Worm (Caenorhabditis elegans) whole organism, L2 larva: ENCODE data around the gene B0546.5.

Experiments
- C34F6.9 ChIP-seq: fragments of 150-350 bp; optimal IDR thresholded peaks from 2 replicates; lab custom pipeline; 2014; ENCODE audit warnings: missing biosample characterization, missing genetic modification characterization
- F13H6.1 ChIP-seq: sonication (generic microtip); optimal IDR thresholded peaks from 2 replicates; lab custom pipeline; 2016; ENCODE audit warnings: missing genetic modification characterization, missing compliant biosample characterization
- R02D3.7 ChIP-seq: fragments of 150-350 bp; optimal IDR thresholded peaks from 2 replicates; lab custom pipeline; 2014; ENCODE audit warnings: missing biosample characterization, missing genetic modification characterization
- aly-2 ChIP-seq: fragments of 150-350 bp; optimal IDR thresholded peaks from 2 replicates; lab custom pipeline; 2014; ENCODE audit warnings: missing biosample characterization, missing genetic modification characterization
- ama-1 ChIP-seq: fragments of 150-350 bp; optimal IDR thresholded peaks from 2 replicates; lab custom pipeline; 2018; ENCODE audit warnings: inconsistent platforms
- blmp-1 ChIP-seq: sonication (generic microtip); optimal IDR thresholded peaks from 2 replicates; lab custom pipeline; 2017; ENCODE audit warnings: missing genetic modification characterization, mild to moderate bottlenecking, missing compliant biosample characterization, antibody characterized with exemption, moderate library complexity; ENCODE audit not compliant: insufficient read depth
- ceh-82 ChIP-seq: fragments of 150-350 bp; optimal IDR thresholded peaks from 2 replicates; lab custom pipeline; 2014; ENCODE audit warnings: missing biosample characterization, missing genetic modification characterization
- crh-2 ChIP-seq: sonication (generic microtip); optimal IDR thresholded peaks from 2 replicates; lab custom pipeline; 2017; ENCODE audit warnings: missing biosample characterization, missing genetic modification characterization
- dmd-4 ChIP-seq: sonication (generic microtip); optimal IDR thresholded peaks from 2 replicates; lab custom pipeline; 2017; ENCODE audit warnings: missing biosample characterization, missing genetic modification characterization
- egl-27 ChIP-seq: sonication (generic microtip); optimal IDR thresholded peaks from 3 replicates; lab custom pipeline; 2017; ENCODE audit warnings: missing biosample characterization, missing genetic modification reagents, missing genetic modification characterization
- gmeb-1 ChIP-seq: fragments of 150-350 bp; optimal IDR thresholded peaks from 2 replicates; lab custom pipeline; 2014; ENCODE audit warnings: missing biosample characterization, missing genetic modification characterization
- lin-13 ChIP-seq: fragments of 150-350 bp; optimal IDR thresholded peaks from 2 replicates; lab custom pipeline; 2014; ENCODE audit warnings: missing biosample characterization, missing genetic modification reagents, missing genetic modification characterization
- lsy-2 ChIP-seq, 2 experiments: fragments of 150-350 bp in 1 of 2; sonication (generic microtip) in 1 of 2; optimal IDR thresholded peaks; 2 replicates each; lab custom pipeline; 2014 to 2017; ENCODE audit warnings: missing biosample characterization in 2 of 2, missing genetic modification characterization in 2 of 2
- mab-5 ChIP-seq: fragments of 150-350 bp; optimal IDR thresholded peaks from 2 replicates; lab custom pipeline; 2014; ENCODE audit warnings: missing biosample characterization, missing genetic modification characterization
- mbf-1 ChIP-seq: sonication (generic microtip); optimal IDR thresholded peaks from 2 replicates; lab custom pipeline; 2017; ENCODE audit warnings: missing biosample characterization, missing genetic modification characterization
- nhr-11 ChIP-seq: fragments of 150-350 bp; optimal IDR thresholded peaks from 2 replicates; lab custom pipeline; 2014; ENCODE audit warnings: missing biosample characterization, missing genetic modification characterization
- nhr-12 ChIP-seq: fragments of 150-350 bp; optimal IDR thresholded peaks from 2 replicates; lab custom pipeline; 2014; ENCODE audit warnings: missing biosample characterization, missing genetic modification characterization
- nhr-23 ChIP-seq: fragments of 150-350 bp; optimal IDR thresholded peaks from 2 replicates; lab custom pipeline; 2014; ENCODE audit warnings: missing biosample characterization, missing genetic modification reagents, missing genetic modification characterization
- nhr-25 ChIP-seq: fragments of 150-350 bp; sonication (generic microtip); optimal IDR thresholded peaks from 3 replicates; lab custom pipeline; 2014; ENCODE audit warnings: missing biosample characterization, missing genetic modification characterization
- nhr-6 ChIP-seq: fragments of 150-350 bp; optimal IDR thresholded peaks from 2 replicates; lab custom pipeline; 2014; ENCODE audit warnings: missing biosample characterization, missing genetic modification characterization
- nhr-77 ChIP-seq: fragments of 150-350 bp; optimal IDR thresholded peaks from 2 replicates; lab custom pipeline; 2014; ENCODE audit warnings: missing biosample characterization, missing genetic modification characterization
- peb-1 ChIP-seq: fragments of 150-350 bp; optimal IDR thresholded peaks from 2 replicates; lab custom pipeline; 2014; ENCODE audit warnings: missing biosample characterization, missing genetic modification characterization
- sem-4 ChIP-seq: fragments of 150-350 bp; optimal IDR thresholded peaks from 2 replicates; lab custom pipeline; 2014; ENCODE audit warnings: missing biosample characterization, missing genetic modification reagents, missing genetic modification characterization
- skn-1 ChIP-seq: sonication (generic microtip); optimal IDR thresholded peaks from 2 replicates; lab custom pipeline; 2017; ENCODE audit warnings: missing biosample characterization, missing genetic modification characterization
- sma-3 ChIP-seq: sonication (generic microtip); optimal IDR thresholded peaks from 2 replicates; lab custom pipeline; 2016; ENCODE audit warnings: missing genetic modification reagents, missing genetic modification characterization, missing compliant biosample characterization
- sma-9 ChIP-seq, 2 experiments: fragments of 150-350 bp in 1 of 2; sonication (generic microtip) in 1 of 2; optimal IDR thresholded peaks; 2 replicates each; lab custom pipeline; 2014 to 2016; ENCODE audit warnings: missing genetic modification characterization in 2 of 2, mild to moderate bottlenecking in 1 of 2, missing biosample characterization in 1 of 2, missing compliant biosample characterization in 1 of 2, missing genetic modification reagents in 1 of 2, moderate library complexity in 1 of 2
- unc-39 ChIP-seq: fragments of 150-350 bp; optimal IDR thresholded peaks from 2 replicates; lab custom pipeline; 2014; ENCODE audit warnings: missing biosample characterization, missing genetic modification characterization
- unc-55 ChIP-seq: fragments of 150-350 bp; sonication (generic microtip); optimal IDR thresholded peaks from 3 replicates; lab custom pipeline; 2014; ENCODE audit warnings: missing biosample characterization, missing genetic modification reagents, missing genetic modification characterization
- unc-62 ChIP-seq: fragments of 150-350 bp; optimal IDR thresholded peaks from 2 replicates; lab custom pipeline; 2014; ENCODE audit warnings: missing biosample characterization, missing genetic modification reagents, missing genetic modification characterization
- zag-1 ChIP-seq: fragments of 150-350 bp; optimal IDR thresholded peaks from 2 replicates; lab custom pipeline; 2014; ENCODE audit warnings: missing biosample characterization, missing genetic modification characterization
- ztf-11 ChIP-seq: sonication (generic microtip); optimal IDR thresholded peaks from 2 replicates; lab custom pipeline; 2017; ENCODE audit warnings: missing biosample characterization, missing genetic modification characterization
- ztf-4 ChIP-seq: fragments of 150-350 bp; optimal IDR thresholded peaks from 2 replicates; lab custom pipeline; 2014; ENCODE audit warnings: missing biosample characterization, missing genetic modification characterization

Gene B0546.5

ce11 chrIV:3363221-3363620, 26.7 kb downstream of the B0546.5 start, which contains the start of gene Y55H10A.2:
Gene Y55H10A.2 (plus strand): TSS chrIV:3363521.
- TF ChIP-seq mbf-1: no peak
- no peak for TF ChIP-seq lsy-2 (tag; optimal IDR thresholded peaks at IDR 0.05; lab: Kevin White, UChicago)
- no peak for TF ChIP-seq nhr-11 (tag; lab: Kevin White, UChicago)
- no peak for TF ChIP-seq unc-39 (tag; lab: Kevin White, UChicago)
- TF ChIP-seq C34F6.9 (tag; lab: Kevin White, UChicago): no peak
- no peak for TF ChIP-seq ztf-4 (tag; lab: Kevin White, UChicago)
- no peak for TF ChIP-seq skn-1 (tag; lab: Kevin White, UChicago)
- TF ChIP-seq peb-1 (tag; lab: Kevin White, UChicago): no peak
- no peak for TF ChIP-seq unc-62
- no peak for TF ChIP-seq nhr-12 (tag; lab: Kevin White, UChicago)
- no peak for TF ChIP-seq egl-27
- TF ChIP-seq F13H6.1 (tag; lab: Kevin White, UChicago): no peak
- no peak for TF ChIP-seq gmeb-1 (tag; lab: Kevin White, UChicago)
- no peak for TF ChIP-seq crh-2 (tag; lab: Kevin White, UChicago)
- TF ChIP-seq, all 48 proteins: peak for 0

ce11 chrIV:3354757-3355156, 35.1 kb downstream of the B0546.5 start, which contains the start of gene F42A6.1:
Gene F42A6.1 (plus strand): TSS chrIV:3355057.
- no peak for TF ChIP-seq sem-4 (tag; lab: Kevin White, UChicago)
- TF ChIP-seq ztf-11 (tag; lab: Kevin White, UChicago): no peak
- TF ChIP-seq nhr-25 (tag; lab: Kevin White, UChicago): no peak
- no peak for TF ChIP-seq nhr-77
- TF ChIP-seq sma-3: no peak
- no peak for TF ChIP-seq F13H6.1 (tag; lab: Kevin White, UChicago)
- TF ChIP-seq zag-1 (tag; lab: Kevin White, UChicago): no peak
- no peak for TF ChIP-seq ama-1 (lab: Kevin White, UChicago)
- no peak for TF ChIP-seq blmp-1 (tag; lab: Kevin White, UChicago)
- no peak for TF ChIP-seq egl-27
- no peak for TF ChIP-seq nhr-6 (tag; lab: Kevin White, UChicago)
- no peak for TF ChIP-seq mbf-1
- TF ChIP-seq ceh-82: no peak
- TF ChIP-seq mab-5 (tag; lab: Kevin White, UChicago): no peak
- TF ChIP-seq lin-13 (GFP tag; lab: Kevin White, UChicago): no peak
- no peak for TF ChIP-seq R02D3.7
- TF ChIP-seq, all 48 proteins: peak for 0

DNA sequence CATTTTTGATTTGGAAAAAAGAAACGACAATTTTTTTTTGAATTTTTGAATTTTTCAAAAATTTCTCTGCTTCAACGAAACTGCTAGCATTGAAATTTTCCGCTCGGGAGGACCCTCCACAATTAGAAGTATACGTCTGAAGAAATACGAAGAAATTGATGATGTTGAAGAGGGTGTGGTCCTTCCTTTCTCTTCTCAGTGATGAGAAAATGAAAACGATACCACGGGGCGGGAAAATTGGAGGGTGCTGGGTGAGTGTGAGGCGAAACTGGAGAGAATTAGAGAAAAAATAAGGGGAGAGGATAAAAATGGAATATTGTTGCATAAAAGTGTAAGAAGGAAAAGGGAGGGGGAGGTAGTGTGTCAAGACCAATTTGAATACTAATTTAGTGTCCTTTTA, 37.9 kb downstream of the B0546.5 start:
- TF ChIP-seq gmeb-1 (tag; lab: Kevin White, UChicago) (no peak), mbf-1 (no peak), blmp-1 (tag; lab: Kevin White, UChicago) (peak; percentile 58), sma-9 (GFP tag; optimal IDR thresholded peaks at IDR 0.05; lab: Kevin White, UChicago) (no peak), sma-9 (tag; optimal IDR thresholded peaks at IDR 0.05; lab: Kevin White, UChicago) (no peak)

- TF ChIP-seq C34F6.9 (tag; lab: Kevin White, UChicago): peak; percentile 11
- no peak for TF ChIP-seq dmd-4
- TF ChIP-seq sem-4 (tag; lab: Kevin White, UChicago): peak; percentile 8
- TF ChIP-seq lsy-2 (tag; optimal IDR thresholded peaks at IDR 0.05; lab: Kevin White, UChicago): peak in 1 of 2 experiments; percentile 40
- TF ChIP-seq unc-55 (GFP tag; lab: Kevin White, UChicago): peak; percentile 51
Measured at ce11 chrIV:3349977-3350580, 39.8 kb downstream of the B0546.5 start, which contains the start of gene elks-1. Gene elks-1 (minus strand): TSS chrIV:3350027.

- TF ChIP-seq nhr-23 (tag; lab: Kevin White, UChicago) (no peak), sma-3 (no peak), ama-1 (lab: Kevin White, UChicago) (no peak), skn-1 (tag; lab: Kevin White, UChicago) (no peak), unc-39 (tag; lab: Kevin White, UChicago) (no peak), lsy-2 (tag; optimal IDR thresholded peaks at IDR 0.05; lab: Kevin White, UChicago) (no peak), crh-2 (tag; lab: Kevin White, UChicago) (no peak), ztf-4 (tag; lab: Kevin White, UChicago) (no peak), aly-2 (no peak)
Measured at ce11 chrIV:3348334-3348733, 41.6 kb downstream of the B0546.5 start.
